Fruit fly (Drosophila melanogaster) whole organism, embryonic: ENCODE data around the gene CG46430.

ENCODE experiments used
- B-H2 ChIP-seq: fragments of 200-800 bp; sonication (Bioruptor generic); optimal IDR thresholded peaks from 2 replicates; lab custom pipeline; 2018; ENCODE audit warnings: missing biosample characterization, mild to moderate bottlenecking, missing genetic modification characterization
- Bteb2 ChIP-seq: fragments of 200-800 bp; sonication (Bioruptor generic); optimal IDR thresholded peaks from 2 replicates; lab custom pipeline; 2016; ENCODE audit warnings: missing biosample characterization, missing genetic modification characterization
- CG10321 ChIP-seq: fragments of 200-800 bp; sonication (Bioruptor generic); IDR thresholded peaks from 2 replicates; pipeline ENCODE4 v1.3.6; 2022; ENCODE audit warnings: missing biosample characterization, missing genetic modification characterization
- CG11560 ChIP-seq: fragments of 200-800 bp; sonication (Bioruptor generic); IDR thresholded peaks from 3 replicates; pipeline ENCODE4 v1.3.6; 2022; ENCODE audit warnings: missing biosample characterization, missing genetic modification characterization
- CG12219 ChIP-seq: fragments of 200-800 bp; sonication (Bioruptor generic); optimal IDR thresholded peaks from 3 replicates; lab custom pipeline; 2018; ENCODE audit warnings: missing biosample characterization, mild to moderate bottlenecking, missing genetic modification characterization
- CG12744 ChIP-seq: fragments of 200-800 bp; sonication (Bioruptor generic); optimal IDR thresholded peaks from 2 replicates; lab custom pipeline; 2016; ENCODE audit warnings: missing biosample characterization, missing genetic modification characterization
- CG13775 ChIP-seq: fragments of 200-800 bp; sonication (Bioruptor generic); optimal IDR thresholded peaks from 3 replicates; lab custom pipeline; 2017; ENCODE audit warnings: missing biosample characterization, mild to moderate bottlenecking, missing genetic modification characterization
- CG14014 ChIP-seq: fragments of 200-800 bp; sonication (Bioruptor generic); IDR thresholded peaks from 2 replicates; pipeline ENCODE4 v1.3.6; 2022; ENCODE audit warnings: missing biosample characterization, missing genetic modification characterization
- CG14050 ChIP-seq: fragments of 200-800 bp; sonication (Bioruptor generic); IDR thresholded peaks from 3 replicates; pipeline ENCODE4 v1.3.6; 2022; ENCODE audit warnings: missing biosample characterization, missing genetic modification characterization
- CG15269 ChIP-seq: fragments of 200-800 bp; sonication (Bioruptor generic); optimal IDR thresholded peaks from 2 replicates; lab custom pipeline; 2018; ENCODE audit warnings: missing biosample characterization, mild to moderate bottlenecking, missing genetic modification characterization, moderate library complexity
- CG1647 ChIP-seq: fragments of 200-800 bp; sonication (Bioruptor generic); optimal IDR thresholded peaks from 3 replicates; lab custom pipeline; 2016; ENCODE audit warnings: missing biosample characterization, missing genetic modification characterization
- CG16813 ChIP-seq: fragments of 200-800 bp; sonication (Bioruptor generic); IDR thresholded peaks from 3 replicates; pipeline ENCODE4 v1.3.6; 2022; ENCODE audit warnings: missing biosample characterization, missing genetic modification characterization; ENCODE audit not compliant: partially characterized antibody
- CG17328 ChIP-seq: fragments of 200-800 bp; sonication (Bioruptor generic); IDR thresholded peaks from 2 replicates; pipeline ENCODE4 v1.3.6; 2022; ENCODE audit warnings: missing biosample characterization, missing genetic modification characterization
- CG1792 ChIP-seq: fragments of 200-800 bp; sonication (Bioruptor generic); optimal IDR thresholded peaks from 2 replicates; lab custom pipeline; 2016; ENCODE audit warnings: missing biosample characterization, missing genetic modification characterization
- CG33213 ChIP-seq: fragments of 200-800 bp; sonication (Bioruptor generic); optimal IDR thresholded peaks from 3 replicates; lab custom pipeline; 2016; ENCODE audit warnings: missing biosample characterization, missing genetic modification characterization
- CG5245 ChIP-seq: fragments of 200-800 bp; sonication (Bioruptor generic); optimal IDR thresholded peaks from 3 replicates; lab custom pipeline; 2016; ENCODE audit warnings: missing biosample characterization, missing genetic modification characterization
- CG6683 ChIP-seq: fragments of 200-800 bp; sonication (Bioruptor generic); optimal IDR thresholded peaks from 2 replicates; lab custom pipeline; 2017; ENCODE audit warnings: missing biosample characterization, mild to moderate bottlenecking, missing genetic modification characterization, missing genetic modification reagents
- CG7963 ChIP-seq: fragments of 200-800 bp; sonication (Bioruptor generic); IDR thresholded peaks from 3 replicates; pipeline ENCODE4 v1.3.6; 2022; ENCODE audit warnings: missing biosample characterization, missing genetic modification characterization; ENCODE audit not compliant: partially characterized antibody
- CG8281 ChIP-seq: fragments of 200-800 bp; sonication (Bioruptor generic); optimal IDR thresholded peaks from 2 replicates; lab custom pipeline; 2018; ENCODE audit warnings: missing biosample characterization, mild to moderate bottlenecking, missing genetic modification characterization, moderate library complexity
- CG8290 ChIP-seq, 3 experiments: fragments of 200-800 bp; sonication (Bioruptor generic); optimal IDR thresholded peaks; 2 replicates each; lab custom pipeline; 2016 to 2019; ENCODE audit warnings: missing biosample characterization in 3 of 3, missing genetic modification characterization in 3 of 3, mild to moderate bottlenecking in 2 of 3, moderate library complexity in 1 of 3
- GATAe ChIP-seq: fragments of 200-800 bp; sonication (Bioruptor generic); conservative IDR thresholded peaks from 2 replicates; pipeline ENCODE4 v1.3.6; 2022; ENCODE audit warnings: missing biosample characterization, missing genetic modification characterization
- HLH4C ChIP-seq: fragments of 200-800 bp; sonication (Bioruptor generic); IDR thresholded peaks from 3 replicates; pipeline ENCODE4 v1.3.6; 2022; ENCODE audit warnings: missing biosample characterization, missing genetic modification characterization; ENCODE audit not compliant: partially characterized antibody
- Hsf ChIP-seq: fragments of 200-800 bp; sonication (Bioruptor generic); optimal IDR thresholded peaks from 3 replicates; lab custom pipeline; 2016; ENCODE audit warnings: missing biosample characterization, missing genetic modification characterization
- NFAT ChIP-seq: fragments of 200-800 bp; sonication (Bioruptor generic); IDR thresholded peaks from 2 replicates; pipeline ENCODE4 v1.3.6; 2022; ENCODE audit warnings: missing biosample characterization, missing genetic modification characterization
- NK7.1 ChIP-seq: fragments of 200-800 bp; sonication (Bioruptor generic); optimal IDR thresholded peaks from 3 replicates; lab custom pipeline; 2016; ENCODE audit warnings: missing biosample characterization, missing genetic modification characterization
- Optix ChIP-seq: fragments of 200-800 bp; sonication (Bioruptor generic); IDR thresholded peaks from 3 replicates; pipeline ENCODE4 v1.3.6; 2022; ENCODE audit warnings: missing biosample characterization, missing genetic modification characterization
- Sox102F ChIP-seq: fragments of 200-800 bp; sonication (Bioruptor generic); optimal IDR thresholded peaks from 2 replicates; lab custom pipeline; 2018; ENCODE audit warnings: missing biosample characterization, mild to moderate bottlenecking, missing genetic modification characterization, moderate library complexity
- Usf ChIP-seq: fragments of 200-800 bp; sonication (Bioruptor generic); optimal IDR thresholded peaks from 2 replicates; lab custom pipeline; 2017; ENCODE audit warnings: missing genotype, missing biosample characterization, missing genetic modification characterization
- Vsx1 ChIP-seq: fragments of 200-800 bp; sonication (Bioruptor generic); optimal IDR thresholded peaks from 2 replicates; lab custom pipeline; 2017; ENCODE audit warnings: missing biosample characterization, mild to moderate bottlenecking, missing genetic modification characterization, missing genetic modification reagents
- Xbp1 ChIP-seq: fragments of 200-800 bp; sonication (Bioruptor generic); optimal IDR thresholded peaks from 3 replicates; lab custom pipeline; 2016; ENCODE audit warnings: missing biosample characterization, mild to moderate bottlenecking, missing genetic modification characterization
- az2 ChIP-seq: fragments of 200-800 bp; sonication (Bioruptor generic); optimal IDR thresholded peaks from 3 replicates; lab custom pipeline; 2016; ENCODE audit warnings: missing biosample characterization, missing genetic modification characterization
- bab2 ChIP-seq: fragments of 200-800 bp; sonication (Bioruptor generic); optimal IDR thresholded peaks from 2 replicates; lab custom pipeline; 2016; ENCODE audit warnings: missing biosample characterization, missing genetic modification characterization
- bbx ChIP-seq: fragments of 200-800 bp; sonication (Bioruptor generic); IDR thresholded peaks from 2 replicates; pipeline ENCODE4 v1.3.6; 2022; ENCODE audit warnings: missing biosample characterization, missing genetic modification characterization; ENCODE audit not compliant: partially characterized antibody
- cad ChIP-seq: fragments of >200 bp; optimal IDR thresholded peaks from 2 replicates; lab custom pipeline; 2017; ENCODE audit warnings: missing biosample characterization, missing genetic modification characterization
- dmrt11E ChIP-seq: fragments of 200-800 bp; sonication (Bioruptor generic); optimal IDR thresholded peaks from 3 replicates; lab custom pipeline; 2018; ENCODE audit warnings: missing biosample characterization, mild to moderate bottlenecking, missing genetic modification characterization, moderate library complexity
- lab ChIP-seq: fragments of 200-800 bp; sonication (Bioruptor generic); optimal IDR thresholded peaks from 3 replicates; lab custom pipeline; 2017; ENCODE audit warnings: missing biosample characterization, missing genetic modification characterization, mild to moderate bottlenecking, moderate library complexity, missing genetic modification reagents
- org-1 ChIP-seq: fragments of 200-800 bp; sonication (Bioruptor generic); optimal IDR thresholded peaks from 2 replicates; lab custom pipeline; 2017; ENCODE audit warnings: missing biosample characterization, missing genetic modification characterization
- otp ChIP-seq: fragments of 200-800 bp; sonication (Bioruptor generic); IDR thresholded peaks from 3 replicates; pipeline ENCODE4, ENCODE4 v1.3.6; 2022; ENCODE audit warnings: missing biosample characterization, missing genetic modification characterization
- pan ChIP-seq, 4 experiments: fragments of >200 bp in 3 of 4; fragments of 200-800 bp in 1 of 4; sonication (Bioruptor generic) in 1 of 4; optimal IDR thresholded peaks in 3 of 4; IDR thresholded peaks in 1 of 4; 2 replicates each; pipeline versions ENCODE4 v1.3.6 to Lab custom; 2017 to 2022; ENCODE audit warnings: missing biosample characterization in 2 of 4, missing genetic modification characterization in 2 of 4, mixed read lengths in 1 of 4
- pros ChIP-seq: fragments of 200-800 bp; sonication (Bioruptor generic); optimal IDR thresholded peaks from 3 replicates; lab custom pipeline; 2019; ENCODE audit warnings: missing biosample characterization, mild to moderate bottlenecking, missing genetic modification characterization, moderate library complexity
- ranshi ChIP-seq: fragments of 200-800 bp; sonication (Bioruptor generic); IDR thresholded peaks from 2 replicates; pipeline ENCODE4 v1.3.6; 2022; ENCODE audit warnings: missing biosample characterization, missing genetic modification characterization
- run ChIP-seq: fragments of 200-800 bp; sonication (Bioruptor generic); optimal IDR thresholded peaks from 3 replicates; lab custom pipeline; 2018; ENCODE audit warnings: missing biosample characterization, mild to moderate bottlenecking, missing genetic modification characterization
- sens ChIP-seq: fragments of 200-800 bp; sonication (Bioruptor generic); peaks from one replicate; lab custom pipeline; 2016; ENCODE audit warnings: missing biosample characterization, missing genetic modification characterization
- shn ChIP-seq: fragments of 200-800 bp; sonication (Bioruptor generic); optimal IDR thresholded peaks from 3 replicates; lab custom pipeline; 2016; ENCODE audit warnings: missing biosample characterization, missing genetic modification characterization
- slbo ChIP-seq: fragments of 200-800 bp; sonication (Bioruptor generic); IDR thresholded peaks from 2 replicates; pipeline ENCODE4 v1.3.6; 2022; ENCODE audit warnings: missing biosample characterization, missing genetic modification characterization
- sr ChIP-seq: fragments of 200-800 bp; sonication (Bioruptor generic); IDR thresholded peaks from 3 replicates; pipeline ENCODE4 v1.3.6; 2022; ENCODE audit warnings: missing biosample characterization, missing genetic modification characterization
- twi ChIP-seq: fragments of 200-800 bp; optimal IDR thresholded peaks from 2 replicates; lab custom pipeline; 2019; ENCODE audit warnings: missing biosample characterization, mild to moderate bottlenecking, missing genetic modification characterization, moderate library complexity
- usp ChIP-seq: fragments of >200 bp; optimal IDR thresholded peaks from 2 replicates; lab custom pipeline; 2017; ENCODE audit warnings: missing biosample characterization, missing genetic modification characterization
- zf30C ChIP-seq: fragments of 200-800 bp; sonication (Bioruptor generic); optimal IDR thresholded peaks from 3 replicates; lab custom pipeline; 2018; ENCODE audit warnings: missing biosample characterization, mild to moderate bottlenecking, missing genetic modification characterization
- zfh1 ChIP-seq: fragments of 200-800 bp; sonication (Bioruptor generic); IDR thresholded peaks from 3 replicates; pipeline ENCODE4 v1.3.6; 2022; ENCODE audit warnings: missing biosample characterization, missing genetic modification characterization

Gene CG46430

DNA sequence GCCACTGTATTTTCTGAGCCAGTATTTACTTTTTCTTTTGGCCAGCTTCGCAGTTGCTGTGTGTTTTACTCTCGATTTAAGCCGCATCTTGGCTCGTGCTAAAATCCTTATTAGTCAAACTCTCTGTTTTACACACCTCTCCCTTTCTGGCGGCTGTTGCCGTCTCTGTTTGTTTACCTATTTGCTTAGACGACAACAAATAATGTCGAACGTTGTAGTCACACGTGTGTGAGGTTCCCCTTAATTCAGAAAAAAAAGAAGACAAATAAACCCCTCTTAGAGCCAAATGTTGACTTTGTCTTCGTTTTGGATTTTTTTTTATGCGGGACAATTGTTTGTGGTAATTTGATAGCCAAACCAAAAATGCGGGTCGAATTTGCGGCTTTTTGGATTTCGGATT, 40.6 kb downstream of the CG46430 start (continued):
- TF ChIP-seq lab (GFP tag; lab: Kevin White, UChicago) (peak; percentile 85), bbx (GFP tag; lab: Robert Waterston, UW) (no peak), ranshi (peak; percentile 64; the same call in 1 of the 2 replicates), pan (optimal IDR thresholded peaks at IDR 0.05; lab: Kevin White, UChicago) (no peak), pan (GFP tag; optimal IDR thresholded peaks at IDR 0.05 in 1 of 2, IDR thresholded peaks at IDR 0.05 in 1 of 2) (peak in 1 of 2 experiments; percentile 71), zf30C (GFP tag; lab: Kevin White, UChicago) (peak; percentile 2), HLH4C (GFP tag; lab: Robert Waterston, UW) (no peak), Bteb2 (GFP tag; lab: Kevin White, UChicago) (peak; percentile 42), sr (GFP tag; lab: Robert Waterston, UW) (peak; percentile 72; the same call in 2 of the 3 replicates), CG14050 (GFP tag; lab: Robert Waterston, UW) (0 out of 3 replicates have a peak, but pooled peaks have one; percentile 12), org-1 (GFP tag; lab: Kevin White, UChicago) (peak; percentile 89), CG8290 (GFP tag; optimal IDR thresholded peaks at IDR 0.05; lab: Kevin White, UChicago) (peak; percentile 92), CG8290 (tag; optimal IDR thresholded peaks at IDR 0.05; lab: Kevin White, UChicago) (peak; percentile 68 to 95), GATAe (GFP tag; lab: Robert Waterston, UW) (no peak), CG10321 (0 out of 2 replicates have a peak, but pooled peaks have one; percentile 9), CG5245 (GFP tag; lab: Kevin White, UChicago) (peak; percentile 66), CG12219 (GFP tag; lab: Kevin White, UChicago) (peak; percentile 74), CG11560 (tag; lab: Robert Waterston, UW) (no peak), Optix (peak; percentile 46; the same call in 1 of the 3 replicates), CG1792 (peak; percentile 75), usp (GFP tag; lab: Kevin White, UChicago) (no peak), bab2 (GFP tag; lab: Kevin White, UChicago) (peak; percentile 81), CG6683 (peak; percentile 53), twi (tag; lab: Kevin White, UChicago) (peak; percentile 83), zfh1 (GFP tag; lab: Robert Waterston, UW) (peak; percentile 86), Sox102F (GFP tag; lab: Kevin White, UChicago) (peak; percentile 66), sens (GFP tag; lab: Kevin White, UChicago) (peak; percentile 99), Hsf (peak; percentile 53), CG17328 (GFP tag; lab: Robert Waterston, UW) (peak; percentile 74), NFAT (no peak), NK7.1 (GFP tag; lab: Kevin White, UChicago) (peak; percentile 87), CG7963 (no peak), otp (GFP tag; lab: Robert Waterston, UW) (peak; percentile 92), run (peak; percentile 59), B-H2 (GFP tag; lab: Kevin White, UChicago) (no peak), CG14014 (GFP tag; lab: Robert Waterston, UW) (peak; percentile 52; the same call in 1 of the 2 replicates), pros (GFP tag; lab: Kevin White, UChicago) (peak; percentile 56), dmrt11E (tag; lab: Kevin White, UChicago) (peak; percentile 92), slbo (GFP tag; lab: Robert Waterston, UW) (no peak), CG1647 (peak; percentile 78), CG15269 (tag; lab: Kevin White, UChicago) (peak; percentile 38), Usf (peak; percentile 65), Xbp1 (GFP tag; lab: Kevin White, UChicago) (peak; percentile 40), CG8281 (tag; lab: Kevin White, UChicago) (peak; percentile 62), CG12744 (GFP tag; lab: Kevin White, UChicago) (peak; percentile 67), CG16813 (no peak), shn (GFP tag; lab: Kevin White, UChicago) (peak; percentile 77), Vsx1 (GFP tag; lab: Kevin White, UChicago) (peak; percentile 93), az2 (GFP tag; lab: Kevin White, UChicago) (peak; percentile 38), cad (no peak), CG33213 (peak; percentile 93), CG13775 (peak; percentile 77)
